Fruit fly (Drosophila melanogaster) whole organism, embryonic: ENCODE results near the gene CG3339.

ENCODE experiments used
- Atf3 ChIP-seq: fragments of 200-800 bp; sonication (Bioruptor generic); optimal IDR thresholded peaks from 3 replicates; lab custom pipeline; 2016; ENCODE audit warnings: missing biosample characterization, missing genetic modification characterization
- CG10147 ChIP-seq: fragments of 200-800 bp; sonication (Bioruptor generic); optimal IDR thresholded peaks from 2 replicates; lab custom pipeline; 2019; ENCODE audit warnings: missing biosample characterization, mild to moderate bottlenecking, missing genetic modification characterization, moderate library complexity
- CG10366 ChIP-seq: fragments of 200-800 bp; sonication (Bioruptor generic); IDR thresholded peaks from 2 replicates; pipeline ENCODE4 v1.3.6; 2022; ENCODE audit warnings: missing biosample characterization, missing genetic modification characterization
- CG11093 ChIP-seq: fragments of 200-800 bp; sonication (Bioruptor generic); IDR thresholded peaks from 3 replicates; pipeline ENCODE4 v1.3.6; 2022; ENCODE audit warnings: missing biosample characterization, missing genetic modification characterization
- CG11456 ChIP-seq: fragments of 200-800 bp; sonication (Bioruptor generic); IDR thresholded peaks from 3 replicates; pipeline ENCODE4 v1.3.6; 2022; ENCODE audit warnings: missing biosample characterization, missing genetic modification characterization
- CG11696 ChIP-seq: fragments of 200-800 bp; sonication (Bioruptor generic); IDR thresholded peaks from 2 replicates; pipeline ENCODE4 v1.3.6; 2022; ENCODE audit warnings: missing biosample characterization, missing genetic modification characterization
- CG13894 ChIP-seq: fragments of 200-800 bp; sonication (Bioruptor generic); optimal IDR thresholded peaks from 3 replicates; lab custom pipeline; 2018; ENCODE audit warnings: missing biosample characterization, mild to moderate bottlenecking, missing genetic modification characterization, moderate library complexity
- CG14860 ChIP-seq: fragments of 200-800 bp; sonication (Bioruptor generic); IDR thresholded peaks from 3 replicates; pipeline ENCODE4 v1.3.6; 2022; ENCODE audit warnings: missing biosample characterization, missing genetic modification characterization; ENCODE audit not compliant: partially characterized antibody
- CG15696 ChIP-seq: fragments of 200-800 bp; sonication (Bioruptor generic); optimal IDR thresholded peaks from 2 replicates; lab custom pipeline; 2019; ENCODE audit warnings: missing biosample characterization, mild to moderate bottlenecking, missing genetic modification characterization, moderate library complexity
- CG17186 ChIP-seq: fragments of 200-800 bp; sonication (Bioruptor generic); optimal IDR thresholded peaks from 3 replicates; lab custom pipeline; 2017; ENCODE audit warnings: missing biosample characterization, missing genetic modification reagents, missing genetic modification characterization
- CG17328 ChIP-seq: fragments of 200-800 bp; sonication (Bioruptor generic); IDR thresholded peaks from 2 replicates; pipeline ENCODE4 v1.3.6; 2022; ENCODE audit warnings: missing biosample characterization, missing genetic modification characterization
- CG17612 ChIP-seq: fragments of 200-800 bp; sonication (Bioruptor generic); IDR thresholded peaks from 2 replicates; pipeline ENCODE4 v1.3.6; 2022; ENCODE audit warnings: missing biosample characterization, missing genetic modification characterization
- CG1792 ChIP-seq: fragments of 200-800 bp; sonication (Bioruptor generic); optimal IDR thresholded peaks from 2 replicates; lab custom pipeline; 2016; ENCODE audit warnings: missing biosample characterization, missing genetic modification characterization
- CG18619 ChIP-seq: fragments of 200-800 bp; sonication (Bioruptor generic); optimal IDR thresholded peaks from 3 replicates; lab custom pipeline; 2017; ENCODE audit warnings: missing biosample characterization, mild to moderate bottlenecking, missing genetic modification characterization
- CG2129 ChIP-seq: fragments of 200-800 bp; sonication (Bioruptor generic); IDR thresholded peaks from 2 replicates; pipeline ENCODE4 v1.3.6; 2022; ENCODE audit warnings: missing biosample characterization, missing genetic modification characterization; ENCODE audit not compliant: partially characterized antibody
- CG2199 ChIP-seq: fragments of 200-800 bp; sonication (Bioruptor generic); IDR thresholded peaks from 3 replicates; pipeline ENCODE4 v1.3.6; 2022; ENCODE audit warnings: missing biosample characterization, missing genetic modification characterization
- CG2712 ChIP-seq: fragments of 200-800 bp; optimal IDR thresholded peaks from 3 replicates; lab custom pipeline; 2019; ENCODE audit warnings: missing biosample characterization, mild to moderate bottlenecking, missing genetic modification characterization, moderate library complexity
- CG30431 ChIP-seq: fragments of 200-800 bp; sonication (Bioruptor generic); optimal IDR thresholded peaks from 2 replicates; lab custom pipeline; 2017; ENCODE audit warnings: missing biosample characterization, missing genetic modification characterization
- CG31441 ChIP-seq: fragments of 200-800 bp; sonication (Bioruptor generic); IDR thresholded peaks from 2 replicates; pipeline ENCODE4 v1.3.6; 2022; ENCODE audit warnings: missing biosample characterization, missing genetic modification characterization
- CG32772 ChIP-seq: fragments of 200-800 bp; sonication (Bioruptor generic); IDR thresholded peaks from 2 replicates; pipeline ENCODE4 v1.3.6; 2022; ENCODE audit warnings: missing biosample characterization, missing genetic modification characterization
- CG4424 ChIP-seq: fragments of 200-800 bp; sonication (Bioruptor generic); optimal IDR thresholded peaks from 3 replicates; lab custom pipeline; 2016; ENCODE audit warnings: missing biosample characterization, missing genetic modification characterization
- CG5245 ChIP-seq: fragments of 200-800 bp; sonication (Bioruptor generic); optimal IDR thresholded peaks from 3 replicates; lab custom pipeline; 2016; ENCODE audit warnings: missing biosample characterization, missing genetic modification characterization
- CG6175 ChIP-seq: fragments of 200-800 bp; sonication (Bioruptor generic); IDR thresholded peaks from 3 replicates; pipeline ENCODE4 v1.3.6; 2022; ENCODE audit warnings: missing biosample characterization, missing genetic modification characterization
- CG6689 ChIP-seq: fragments of 200-800 bp; sonication (Bioruptor generic); IDR thresholded peaks from 2 replicates; pipeline ENCODE4 v1.3.6; 2022; ENCODE audit warnings: missing biosample characterization, missing genetic modification characterization
- CG7786 ChIP-seq: fragments of 200-800 bp; sonication (Bioruptor generic); optimal IDR thresholded peaks from 2 replicates; lab custom pipeline; 2016; ENCODE audit warnings: missing biosample characterization, missing genetic modification characterization
- CG8281 ChIP-seq: fragments of 200-800 bp; sonication (Bioruptor generic); optimal IDR thresholded peaks from 2 replicates; lab custom pipeline; 2018; ENCODE audit warnings: missing biosample characterization, mild to moderate bottlenecking, missing genetic modification characterization, moderate library complexity
- CrebB ChIP-seq: fragments of 200-800 bp; sonication (Bioruptor generic); optimal IDR thresholded peaks from 3 replicates; lab custom pipeline; 2018; ENCODE audit warnings: missing biosample characterization, mild to moderate bottlenecking, missing genetic modification characterization
- HLH3B ChIP-seq: fragments of 200-800 bp; sonication (Bioruptor generic); IDR thresholded peaks from 2 replicates; pipeline ENCODE4 v1.3.6; 2022; ENCODE audit warnings: missing biosample characterization, missing genetic modification characterization
- HLH4C ChIP-seq: fragments of 200-800 bp; sonication (Bioruptor generic); IDR thresholded peaks from 3 replicates; pipeline ENCODE4 v1.3.6; 2022; ENCODE audit warnings: missing biosample characterization, missing genetic modification characterization; ENCODE audit not compliant: partially characterized antibody
- Hand ChIP-seq: fragments of 200-800 bp; sonication (Bioruptor generic); optimal IDR thresholded peaks from 2 replicates; lab custom pipeline; 2017; ENCODE audit warnings: mild to moderate bottlenecking, missing biosample characterization, missing genetic modification reagents, missing genetic modification characterization
- Hr39 ChIP-seq: fragments of >200 bp; optimal IDR thresholded peaks from 2 replicates; lab custom pipeline; 2017
- Side ChIP-seq: fragments of 200-800 bp; sonication (Bioruptor generic); optimal IDR thresholded peaks from 2 replicates; lab custom pipeline; 2016; ENCODE audit warnings: missing biosample characterization, missing genetic modification characterization
- Spps ChIP-seq: fragments of 200-800 bp; sonication (Bioruptor generic); optimal IDR thresholded peaks from 2 replicates; lab custom pipeline; 2018; ENCODE audit warnings: missing biosample characterization, mild to moderate bottlenecking, missing genetic modification characterization
- Sry-β ChIP-seq: fragments of 200-800 bp; sonication (Bioruptor generic); optimal IDR thresholded peaks from 2 replicates; lab custom pipeline; 2018; ENCODE audit warnings: missing biosample characterization, mild to moderate bottlenecking, missing genetic modification characterization, moderate library complexity
- Vsx1 ChIP-seq: fragments of 200-800 bp; sonication (Bioruptor generic); optimal IDR thresholded peaks from 2 replicates; lab custom pipeline; 2017; ENCODE audit warnings: missing biosample characterization, mild to moderate bottlenecking, missing genetic modification characterization, missing genetic modification reagents
- az2 ChIP-seq: fragments of 200-800 bp; sonication (Bioruptor generic); optimal IDR thresholded peaks from 3 replicates; lab custom pipeline; 2016; ENCODE audit warnings: missing biosample characterization, missing genetic modification characterization
- chif ChIP-seq, 2 experiments: fragments of 200-800 bp; sonication (Bioruptor generic); optimal IDR thresholded peaks; 3 replicates each; lab custom pipeline; 2016; ENCODE audit warnings: missing biosample characterization in 2 of 2, missing genetic modification characterization in 2 of 2
- ci ChIP-seq: fragments of 200-800 bp; sonication (Bioruptor generic); IDR thresholded peaks from 3 replicates; pipeline ENCODE4 v1.3.6; 2022; ENCODE audit warnings: missing biosample characterization, missing genetic modification characterization
- danr ChIP-seq: fragments of 200-800 bp; sonication (Bioruptor generic); IDR thresholded peaks from 2 replicates; pipeline ENCODE4 v1.3.6; 2022; ENCODE audit warnings: missing biosample characterization, missing genetic modification characterization
- dati ChIP-seq: fragments of 200-800 bp; sonication (Bioruptor generic); IDR thresholded peaks from 2 replicates; pipeline ENCODE4 v1.3.6; 2022; ENCODE audit warnings: missing biosample characterization, missing genetic modification characterization
- dimm ChIP-seq: fragments of 200-800 bp; sonication (Bioruptor generic); IDR thresholded peaks from 2 replicates; pipeline ENCODE4 v1.3.6; 2022; ENCODE audit warnings: missing biosample characterization, missing genetic modification characterization
- dmrt99B ChIP-seq: fragments of 200-800 bp; sonication (Bioruptor generic); optimal IDR thresholded peaks from 2 replicates; lab custom pipeline; 2018; ENCODE audit warnings: missing biosample characterization, mild to moderate bottlenecking, missing genetic modification characterization, moderate library complexity
- fd96Cb ChIP-seq: fragments of 200-800 bp; sonication (Bioruptor generic); optimal IDR thresholded peaks from 2 replicates; lab custom pipeline; 2018; ENCODE audit warnings: missing biosample characterization, mild to moderate bottlenecking, missing genetic modification characterization, moderate library complexity
- gsb ChIP-seq: fragments of 200-800 bp; sonication (Bioruptor generic); IDR thresholded peaks from 2 replicates; pipeline ENCODE4 v1.3.6; 2022; ENCODE audit warnings: missing biosample characterization, missing genetic modification characterization
- maf-S ChIP-seq: fragments of 200-800 bp; sonication (Bioruptor generic); optimal IDR thresholded peaks from 2 replicates; lab custom pipeline; 2016; ENCODE audit warnings: missing biosample characterization, missing genetic modification characterization
- mld ChIP-seq: fragments of 200-800 bp; sonication (Bioruptor generic); IDR thresholded peaks from 3 replicates; pipeline ENCODE4 v1.3.6; 2022; ENCODE audit warnings: missing biosample characterization, missing genetic modification characterization; ENCODE audit not compliant: partially characterized antibody
- nerfin-2 ChIP-seq: fragments of 200-800 bp; sonication (Bioruptor generic); IDR thresholded peaks from 2 replicates; pipeline ENCODE4 v1.3.6; 2022; ENCODE audit warnings: missing biosample characterization, missing genetic modification characterization; ENCODE audit not compliant: partially characterized antibody
- pros ChIP-seq: fragments of 200-800 bp; sonication (Bioruptor generic); optimal IDR thresholded peaks from 3 replicates; lab custom pipeline; 2019; ENCODE audit warnings: missing biosample characterization, mild to moderate bottlenecking, missing genetic modification characterization, moderate library complexity
- ssp ChIP-seq: fragments of 200-800 bp; sonication (Bioruptor generic); IDR thresholded peaks from 2 replicates; pipeline ENCODE4 v1.3.6; 2022; ENCODE audit warnings: missing biosample characterization, missing genetic modification characterization

CG3339 gene

dm6 chr3R:27274533-27275447 lies 47.3 kb downstream of the CG3339 start, which contains the start of gene CG5938 (continued):
- TF ChIP-seq HLH3B (GFP tag; lab: Robert Waterston, UW) (no peak), CG30431 (GFP tag; lab: Kevin White, UChicago) (no peak), CG5245 (GFP tag; lab: Kevin White, UChicago) (no peak), Side (no peak), CG4424 (GFP tag; lab: Kevin White, UChicago) (peak; percentile 38), Hand (GFP tag; lab: Kevin White, UChicago) (no peak), CG10366 (GFP tag; lab: Robert Waterston, UW) (0 out of 2 replicates have a peak, but pooled peaks have one; percentile 10), CG17186 (GFP tag; lab: Kevin White, UChicago) (no peak), CG2199 (GFP tag; lab: Robert Waterston, UW) (0 out of 3 replicates have a peak, but pooled peaks have one; percentile 65), CG15696 (tag; lab: Kevin White, UChicago) (peak; percentile 5), maf-S (GFP tag; lab: Kevin White, UChicago) (no peak), fd96Cb (tag; lab: Kevin White, UChicago) (no peak), HLH4C (GFP tag; lab: Robert Waterston, UW) (no peak), az2 (GFP tag; lab: Kevin White, UChicago) (peak; percentile 15), CG11696 (no peak), danr (GFP tag; lab: Robert Waterston, UW) (no peak), CG32772 (no peak), ci (GFP tag; lab: Robert Waterston, UW) (0 out of 3 replicates have a peak, but pooled peaks have one; percentile 15), CG2129 (GFP tag; lab: Robert Waterston, UW) (no peak), CG14860 (GFP tag; lab: Robert Waterston, UW) (no peak), Vsx1 (GFP tag; lab: Kevin White, UChicago) (no peak), dimm (GFP tag; lab: Robert Waterston, UW) (no peak), CG8281 (tag; lab: Kevin White, UChicago) (no peak), CG6689 (GFP tag; lab: Robert Waterston, UW) (0 out of 2 replicates have a peak, but pooled peaks have one; percentile 39), dmrt99B (tag; lab: Kevin White, UChicago) (no peak), CG2712 (tag; lab: Kevin White, UChicago) (peak; percentile 50), dati (GFP tag; lab: Robert Waterston, UW) (no peak), CG17612 (GFP tag; lab: Robert Waterston, UW) (no peak), chif (GFP tag; optimal IDR thresholded peaks at IDR 0.05; lab: Kevin White, UChicago) (no peak), CG7786 (GFP tag; lab: Kevin White, UChicago) (no peak), mld (GFP tag; lab: Robert Waterston, UW) (no peak), CG1792 (no peak), CG31441 (GFP tag; lab: Robert Waterston, UW) (peak; percentile 50; the same call in 1 of the 2 replicates), CG17328 (GFP tag; lab: Robert Waterston, UW) (no peak), Sry-β (GFP tag; lab: Kevin White, UChicago) (no peak), gsb (GFP tag; lab: Robert Waterston, UW) (no peak), CG18619 (GFP tag; lab: Kevin White, UChicago) (no peak), CG11093 (no peak), pros (GFP tag; lab: Kevin White, UChicago) (no peak), CG6175 (GFP tag; lab: Robert Waterston, UW) (no peak), nerfin-2 (GFP tag; lab: Robert Waterston, UW) (no peak), CG13894 (peak; percentile 13), Hr39 (no peak), CG10147 (GFP tag; lab: Kevin White, UChicago) (no peak), CG11456 (GFP tag; lab: Robert Waterston, UW) (no peak), CrebB (no peak), Spps (tag; lab: Kevin White, UChicago) (no peak), ssp (GFP tag; lab: Robert Waterston, UW) (no peak), Atf3 (GFP tag; lab: Kevin White, UChicago) (no peak)
